Fruit fly (Drosophila melanogaster): Measurements from ENCODE around the gene CG3436.
A peak's percentile ranks its signal among the peaks of the same experiment; 100 is the strongest.

CG3436 gene

dm6 chr2L:158649-159257, 2.9 kb downstream of the CG3436 start, which contains the start of the genes CG33635 and spen (continued):
- peak; percentile 61 for TF ChIP-seq onecut (GFP tag; IDR thresholded peaks at IDR 0.05)
- peak; percentile 54 for TF ChIP-seq BEAF-32 (GFP tag; optimal IDR thresholded peaks at IDR 0.05)
- TF ChIP-seq abd-A (tag; optimal IDR thresholded peaks at IDR 0.05) = peak; percentile 86
- TF ChIP-seq wek (GFP tag; optimal IDR thresholded peaks at IDR 0.05) = peak; percentile 33
- TF ChIP-seq tup (GFP tag; optimal IDR thresholded peaks at IDR 0.05) = no peak
- no peak for TF ChIP-seq Opbp (GFP tag; IDR thresholded peaks at IDR 0.05; ENCODE audit: partially characterized antibody)
- peak; percentile 59 for TF ChIP-seq CG15601 (tag; optimal IDR thresholded peaks at IDR 0.05)
- TF ChIP-seq fd64A (GFP tag; optimal IDR thresholded peaks at IDR 0.05) = peak; percentile 36
- TF ChIP-seq CG11398 (GFP tag; optimal IDR thresholded peaks at IDR 0.05) = no peak
- TF ChIP-seq cwo (GFP tag; optimal IDR thresholded peaks at IDR 0.05) = peak; percentile 19
- TF ChIP-seq Lim3 (GFP tag; IDR thresholded peaks at IDR 0.05) = no peak
- TF ChIP-seq CG1603 (tag; optimal IDR thresholded peaks at IDR 0.05) = peak; percentile 63
- TF ChIP-seq phol (tag; optimal IDR thresholded peaks at IDR 0.05) = peak; percentile 21
- peak; percentile 18 for TF ChIP-seq Fer3 (tag; optimal IDR thresholded peaks at IDR 0.05)
- no peak for TF ChIP-seq CG33557 (GFP tag; optimal IDR thresholded peaks at IDR 0.05)
- peak; percentile 29 for TF ChIP-seq pho (GFP tag; optimal IDR thresholded peaks at IDR 0.05)
- TF ChIP-seq CrebB (tag; optimal IDR thresholded peaks at IDR 0.05) = peak; percentile 58
- TF ChIP-seq gsb-n (tag; optimal IDR thresholded peaks at IDR 0.05) = peak; percentile 16
- TF ChIP-seq dpn (GFP tag; optimal IDR thresholded peaks at IDR 0.05) = peak in 1 of 2 experiments; percentile 33
- peak; percentile 35 for TF ChIP-seq CG12219 (GFP tag; optimal IDR thresholded peaks at IDR 0.05)
- TF ChIP-seq CG31365 (tag; optimal IDR thresholded peaks at IDR 0.05) = peak; percentile 18
- TF ChIP-seq CG15073 (GFP tag; optimal IDR thresholded peaks at IDR 0.05) = no peak
- TF ChIP-seq CG1233 (GFP tag; optimal IDR thresholded peaks at IDR 0.05) = peak; percentile 43
- no peak for TF ChIP-seq zfh2 (GFP tag; optimal IDR thresholded peaks at IDR 0.05)
- TF ChIP-seq Dip3 (GFP tag; optimal IDR thresholded peaks at IDR 0.05) = peak; percentile 10
- peak; percentile 22 for TF ChIP-seq Meics (GFP tag; optimal IDR thresholded peaks at IDR 0.05)
- TF ChIP-seq CG12769 (tag; optimal IDR thresholded peaks at IDR 0.05) = peak; percentile 35
- peak; percentile 7 for TF ChIP-seq CG18619 (GFP tag; optimal IDR thresholded peaks at IDR 0.05)
- TF ChIP-seq CG12744 (GFP tag; optimal IDR thresholded peaks at IDR 0.05) = peak; percentile 5
- peak; percentile 47 for TF ChIP-seq nerfin-1 (tag; optimal IDR thresholded peaks at IDR 0.05)
- TF ChIP-seq zen (tag; optimal IDR thresholded peaks at IDR 0.05) = peak; percentile 33
- peak; percentile 4 for TF ChIP-seq MTF-1 (GFP tag; optimal IDR thresholded peaks at IDR 0.05; ENCODE audit: borderline replicate concordance)
- TF ChIP-seq Hmr (GFP tag; optimal IDR thresholded peaks at IDR 0.05) = peak; percentile 75
- TF ChIP-seq CG15269 (tag; optimal IDR thresholded peaks at IDR 0.05) = peak; percentile 30
- TF ChIP-seq CG17385 (GFP tag; optimal IDR thresholded peaks at IDR 0.05) = peak; percentile 56
- no peak for TF ChIP-seq Kr (GFP tag; optimal IDR thresholded peaks at IDR 0.05)
- TF ChIP-seq Hey (tag; optimal IDR thresholded peaks at IDR 0.05) = peak; percentile 8
- TF ChIP-seq Lhr (GFP tag; optimal IDR thresholded peaks at IDR 0.05) = peak; percentile 77
- peak; percentile 38 for TF ChIP-seq Dp (GFP tag; optimal IDR thresholded peaks at IDR 0.05)
- TF ChIP-seq Pdp1 (GFP tag; optimal IDR thresholded peaks at IDR 0.05) = peak; percentile 13 to 63
- TF ChIP-seq jing (GFP tag; optimal IDR thresholded peaks at IDR 0.05) = no peak
- peak; percentile 37 for TF ChIP-seq lilli (GFP tag; optimal IDR thresholded peaks at IDR 0.05)
- no peak for TF ChIP-seq CG4360 (GFP tag; IDR thresholded peaks at IDR 0.05)
- TF ChIP-seq Sry-β (GFP tag; optimal IDR thresholded peaks at IDR 0.05) = peak; percentile 94
- TF ChIP-seq lab (GFP tag; optimal IDR thresholded peaks at IDR 0.05) = peak; percentile 65
- peak; percentile 80 for TF ChIP-seq sens (GFP tag)
- peak; percentile 72 for TF ChIP-seq Ets97D (GFP tag; optimal IDR thresholded peaks at IDR 0.05)
- no peak for TF ChIP-seq dimm (GFP tag; IDR thresholded peaks at IDR 0.05)
- no peak for TF ChIP-seq vvl (GFP tag; IDR thresholded peaks at IDR 0.05)

All from whole organism, embryonic.